Fruit fly (Drosophila melanogaster) whole organism, embryonic: ENCODE data around the gene CG12446.

Source experiments
- CG11247 ChIP-seq: fragments of 200-800 bp; sonication (Bioruptor generic); IDR thresholded peaks from 2 replicates; pipeline ENCODE4 v1.3.6; 2022; ENCODE audit warnings: missing biosample characterization, missing genetic modification characterization
- CG11456 ChIP-seq: fragments of 200-800 bp; sonication (Bioruptor generic); IDR thresholded peaks from 3 replicates; pipeline ENCODE4 v1.3.6; 2022; ENCODE audit warnings: missing biosample characterization, missing genetic modification characterization
- CG16813 ChIP-seq: fragments of 200-800 bp; sonication (Bioruptor generic); IDR thresholded peaks from 3 replicates; pipeline ENCODE4 v1.3.6; 2022; ENCODE audit warnings: missing biosample characterization, missing genetic modification characterization; ENCODE audit not compliant: partially characterized antibody
- CG17359 ChIP-seq: fragments of 200-800 bp; sonication (Bioruptor generic); optimal IDR thresholded peaks from 3 replicates; lab custom pipeline; 2018; ENCODE audit warnings: missing biosample characterization, mild to moderate bottlenecking, missing genetic modification characterization, moderate library complexity
- CG2199 ChIP-seq: fragments of 200-800 bp; sonication (Bioruptor generic); IDR thresholded peaks from 3 replicates; pipeline ENCODE4 v1.3.6; 2022; ENCODE audit warnings: missing biosample characterization, missing genetic modification characterization
- CG2875 ChIP-seq: fragments of 200-800 bp; sonication (Bioruptor generic); optimal IDR thresholded peaks from 2 replicates; lab custom pipeline; 2017; ENCODE audit warnings: missing biosample characterization, mild to moderate bottlenecking, missing genetic modification characterization, missing genetic modification reagents
- CG4360 ChIP-seq: fragments of 200-800 bp; sonication (Bioruptor generic); IDR thresholded peaks from 2 replicates; pipeline ENCODE4 v1.3.6; 2022; ENCODE audit warnings: missing biosample characterization, missing genetic modification characterization
- CG8290 ChIP-seq, 3 experiments: fragments of 200-800 bp; sonication (Bioruptor generic); optimal IDR thresholded peaks; 2 replicates each; lab custom pipeline; 2016 to 2019; ENCODE audit warnings: missing biosample characterization in 3 of 3, missing genetic modification characterization in 3 of 3, mild to moderate bottlenecking in 2 of 3, moderate library complexity in 1 of 3
- CG8944 ChIP-seq: fragments of 200-800 bp; sonication (Bioruptor generic); optimal IDR thresholded peaks from 3 replicates; lab custom pipeline; 2016; ENCODE audit warnings: missing biosample characterization, missing genetic modification characterization
- CG9609 ChIP-seq: fragments of 200-800 bp; sonication (Bioruptor generic); optimal IDR thresholded peaks from 3 replicates; lab custom pipeline; 2016; ENCODE audit warnings: missing biosample characterization, missing genetic modification characterization
- CTCF ChIP-seq: fragments of 200-800 bp; sonication (Bioruptor generic); optimal IDR thresholded peaks from 2 replicates; lab custom pipeline; 2017; ENCODE audit warnings: missing biosample characterization, mild to moderate bottlenecking, missing genetic modification characterization, moderate library complexity
- Ets65A ChIP-seq: fragments of 200-800 bp; sonication (Bioruptor generic); peaks from one replicate; lab custom pipeline; 2016; ENCODE audit warnings: missing biosample characterization, missing genetic modification characterization
- Hmr ChIP-seq: fragments of 200-800 bp; sonication (Bioruptor generic); optimal IDR thresholded peaks from 3 replicates; lab custom pipeline; 2017; ENCODE audit warnings: mild to moderate bottlenecking, missing biosample characterization, missing genetic modification reagents, missing genetic modification characterization
- Hr78 ChIP-seq, 2 experiments: fragments of 200-800 bp in 1 of 2; fragments of >200 bp in 1 of 2; sonication (Bioruptor generic) in 1 of 2; optimal IDR thresholded peaks; 2 replicates each; lab custom pipeline; 2017 to 2019; ENCODE audit warnings: missing biosample characterization in 2 of 2, missing genetic modification characterization in 2 of 2, mild to moderate bottlenecking in 1 of 2, moderate library complexity in 1 of 2
- Med ChIP-seq: fragments of 200-800 bp; sonication (Bioruptor generic); peaks from one replicate; lab custom pipeline; 2016; ENCODE audit warnings: missing biosample characterization, missing genetic modification characterization, mild to moderate bottlenecking, inconsistent platforms, moderate library complexity
- NFAT ChIP-seq: fragments of 200-800 bp; sonication (Bioruptor generic); IDR thresholded peaks from 2 replicates; pipeline ENCODE4 v1.3.6; 2022; ENCODE audit warnings: missing biosample characterization, missing genetic modification characterization
- Nf-YA ChIP-seq: fragments of 200-800 bp; sonication (Bioruptor generic); IDR thresholded peaks from 2 replicates; pipeline ENCODE4 v1.3.6; 2022; ENCODE audit warnings: missing biosample characterization, missing genetic modification characterization
- Pdp1 ChIP-seq, 2 experiments: fragments of 200-800 bp; sonication (Bioruptor generic); optimal IDR thresholded peaks; 3 replicates each; lab custom pipeline; 2016; ENCODE audit warnings: missing biosample characterization in 2 of 2, missing genetic modification characterization in 2 of 2, mild to moderate bottlenecking in 1 of 2, moderate library complexity in 1 of 2
- amos ChIP-seq: fragments of 200-800 bp; sonication (Bioruptor generic); IDR thresholded peaks from 2 replicates; pipeline ENCODE4 v1.3.6; 2022; ENCODE audit warnings: missing biosample characterization, missing genetic modification characterization; ENCODE audit not compliant: partially characterized antibody
- cad ChIP-seq: fragments of >200 bp; optimal IDR thresholded peaks from 2 replicates; lab custom pipeline; 2017; ENCODE audit warnings: missing biosample characterization, missing genetic modification characterization
- cwo ChIP-seq: fragments of 200-800 bp; sonication (Bioruptor generic); optimal IDR thresholded peaks from 3 replicates; lab custom pipeline; 2017; ENCODE audit warnings: missing biosample characterization, missing genetic modification characterization, mild to moderate bottlenecking, moderate library complexity, missing genetic modification reagents
- gcm ChIP-seq: fragments of 200-800 bp; sonication (Bioruptor generic); optimal IDR thresholded peaks from 2 replicates; lab custom pipeline; 2019; ENCODE audit warnings: missing biosample characterization, mild to moderate bottlenecking, missing genetic modification characterization, moderate library complexity
- grn ChIP-seq: fragments of 200-800 bp; sonication (Bioruptor generic); optimal IDR thresholded peaks from 3 replicates; lab custom pipeline; 2017; ENCODE audit warnings: missing biosample characterization, missing genetic modification characterization
- pros ChIP-seq: fragments of 200-800 bp; sonication (Bioruptor generic); optimal IDR thresholded peaks from 3 replicates; lab custom pipeline; 2019; ENCODE audit warnings: missing biosample characterization, mild to moderate bottlenecking, missing genetic modification characterization, moderate library complexity
- sens ChIP-seq: fragments of 200-800 bp; sonication (Bioruptor generic); peaks from one replicate; lab custom pipeline; 2016; ENCODE audit warnings: missing biosample characterization, missing genetic modification characterization
- stwl ChIP-seq: fragments of 200-800 bp; sonication (Bioruptor generic); optimal IDR thresholded peaks from 3 replicates; lab custom pipeline; 2018; ENCODE audit warnings: missing biosample characterization, mild to moderate bottlenecking, missing genetic modification characterization, moderate library complexity
- tll ChIP-seq, 2 experiments: fragments of 200-800 bp in 1 of 2; fragments of >200 bp in 1 of 2; sonication (Bioruptor generic) in 1 of 2; optimal IDR thresholded peaks; 2 replicates each; lab custom pipeline; 2017 to 2019; ENCODE audit warnings: missing biosample characterization in 2 of 2, missing genetic modification characterization in 2 of 2, mild to moderate bottlenecking in 1 of 2, moderate library complexity in 1 of 2
- twi ChIP-seq: fragments of 200-800 bp; optimal IDR thresholded peaks from 2 replicates; lab custom pipeline; 2019; ENCODE audit warnings: missing biosample characterization, mild to moderate bottlenecking, missing genetic modification characterization, moderate library complexity
- zen ChIP-seq: fragments of 200-800 bp; sonication (Bioruptor generic); optimal IDR thresholded peaks from 3 replicates; lab custom pipeline; 2018; ENCODE audit warnings: missing biosample characterization, mild to moderate bottlenecking, missing genetic modification characterization, moderate library complexity

The CG12446 gene

dm6 chrX:22832099-22832498 is 20.4 kb upstream of the CG12446 start, which contains the start of gene CG42346:
TSS of gene CG42346 (plus strand) at chrX:22832399.
- TF ChIP-seq sens (GFP tag; lab: Kevin White, UChicago) (peak; percentile 7), CG2875 (GFP tag; lab: Kevin White, UChicago) (no peak)

dm6 chrX:22830509-22830908 is 18.8 kb upstream of the CG12446 start:
- TF ChIP-seq grn (GFP tag; lab: Kevin White, UChicago) (peak; percentile 40), CG4360 (peak; percentile 42; the same call in 1 of the 2 replicates), Med (GFP tag; lab: Kevin White, UChicago) (peak; percentile 1), pros (GFP tag; lab: Kevin White, UChicago) (peak; percentile 17), cad (GFP tag; lab: Kevin White, UChicago) (peak; percentile 25), CG2199 (GFP tag; lab: Robert Waterston, UW) (peak; percentile 72; the same call in 1 of the 3 replicates), cwo (GFP tag; lab: Kevin White, UChicago) (peak; percentile 58), Hr78 (GFP tag; optimal IDR thresholded peaks at IDR 0.05; lab: Kevin White, UChicago) (peak in 1 of 2 experiments; percentile 76), tll (GFP tag; optimal IDR thresholded peaks at IDR 0.05; lab: Kevin White, UChicago) (peak in 1 of 2 experiments; percentile 85), CG9609 (GFP tag; lab: Kevin White, UChicago) (no peak), gcm (GFP tag; lab: Kevin White, UChicago) (peak; percentile 21), Nf-YA (GFP tag; lab: Robert Waterston, UW) (no peak), CG8944 (no peak), Pdp1 (GFP tag; optimal IDR thresholded peaks at IDR 0.05; lab: Kevin White, UChicago) (peak in 1 of 2 experiments; percentile 93), zen (tag; lab: Kevin White, UChicago) (peak; percentile 10)
- TF ChIP-seq, all 482 proteins: peak for 12

DNA sequence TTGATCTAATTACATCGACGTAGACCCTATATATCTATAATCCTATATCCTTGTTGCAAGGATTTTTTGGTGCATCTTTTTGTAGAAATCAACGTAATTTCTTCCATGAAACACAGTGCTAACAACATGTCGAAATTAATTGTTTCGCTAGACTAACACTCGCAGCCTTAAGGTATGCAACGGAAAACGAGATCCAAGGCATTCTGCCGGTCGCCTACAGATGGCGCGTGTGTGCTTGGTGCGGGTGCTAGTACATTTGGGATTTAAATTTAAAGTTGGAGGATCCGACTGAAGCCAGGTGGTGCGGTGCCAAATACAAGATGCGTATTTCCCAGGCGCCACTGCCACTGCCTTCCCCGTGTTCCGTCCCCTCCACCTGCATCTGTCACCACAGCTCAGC is 12.9 kb upstream of the CG12446 start:
- TF ChIP-seq CG8290 (GFP tag; optimal IDR thresholded peaks at IDR 0.05; lab: Kevin White, UChicago) (peak; percentile 20), CG8290 (tag; optimal IDR thresholded peaks at IDR 0.05; lab: Kevin White, UChicago) (no peak), CG16813 (GFP tag; lab: Robert Waterston, UW) (0 out of 3 replicates have a peak, but pooled peaks have one; percentile 8), CG2199 (GFP tag; lab: Robert Waterston, UW) (peak; percentile 98), CG11456 (GFP tag; lab: Robert Waterston, UW) (0 out of 3 replicates have a peak, but pooled peaks have one; percentile 44), Med (GFP tag; lab: Kevin White, UChicago) (peak; percentile 51), CTCF (GFP tag; lab: Kevin White, UChicago) (peak; percentile 93), Hmr (no peak), twi (tag; lab: Kevin White, UChicago) (no peak), zen (tag; lab: Kevin White, UChicago) (peak; percentile 4), stwl (tag; lab: Kevin White, UChicago) (peak; percentile 62), NFAT (0 out of 2 replicates have a peak, but pooled peaks have one; percentile 10), CG11247 (0 out of 2 replicates have a peak, but pooled peaks have one; percentile 16), amos (GFP tag; lab: Robert Waterston, UW) (no peak)
- TF ChIP-seq, all 482 proteins: peak for 10

dm6 chrX:22796073-22796472 is 15.7 kb downstream of the CG12446 start:
- TF ChIP-seq Ets65A (GFP tag; lab: Kevin White, UChicago) (peak; percentile 83), CG17359 (tag; lab: Kevin White, UChicago) (no peak)
